Fruit fly (Drosophila melanogaster) S2 (cell line): ENCODE data around the gene CG33510.

ENCODE experiments used
- CG8478 ChIP-seq: fragments of >200 bp; optimal IDR thresholded peaks from 2 replicates; lab custom pipeline; 2018
- CTCF ChIP-seq, 2 experiments: fragments of >200 bp; optimal IDR thresholded peaks; 2 replicates each; lab custom pipeline; 2018

- no peak for TF ChIP-seq CG8478 (lab: Kevin White, UChicago)
- no peak for TF ChIP-seq CTCF (optimal IDR thresholded peaks at IDR 0.05; lab: Kevin White, UChicago)
Measured at dm6 chr2L:21040719-21041118, 43.4 kb downstream of the CG33510 start.
